Worm (Caenorhabditis elegans): ENCODE data around the gene sto-5.

The sto-5 gene

ce11 chrX:16813148-16813547 is 12.1 kb downstream of the sto-5 start (continued):
- no peak for TF ChIP-seq nhr-27 (tag; optimal IDR thresholded peaks at IDR 0.05)
- TF ChIP-seq let-607 (tag; optimal IDR thresholded peaks at IDR 0.05) = peak in 1 of 2 experiments; percentile 26
- no peak for TF ChIP-seq hlh-12 (tag; optimal IDR thresholded peaks at IDR 0.05)
- TF ChIP-seq nfyb-1 (GFP tag; IDR thresholded peaks at IDR 0.05) = no peak
- no peak for TF ChIP-seq B0019.2 (GFP tag; conservative IDR thresholded peaks at IDR 0.05)
- TF ChIP-seq ceh-91 (GFP tag; IDR thresholded peaks at IDR 0.05) = no peak
- TF ChIP-seq snpc-3.4 (tag; optimal IDR thresholded peaks at IDR 0.05) = no peak
- no peak for TF ChIP-seq fkh-3 (tag; optimal IDR thresholded peaks at IDR 0.05)
- TF ChIP-seq dpl-1 (GFP tag; optimal IDR thresholded peaks at IDR 0.05) = no peak
- no peak for TF ChIP-seq Y56A3A.18 (GFP tag; IDR thresholded peaks at IDR 0.05)
- TF ChIP-seq mel-28 (tag; optimal IDR thresholded peaks at IDR 0.05; ENCODE audit: borderline replicate concordance) = no peak
- no peak for TF ChIP-seq let-526 (GFP tag; IDR thresholded peaks at IDR 0.05)
- TF ChIP-seq B0336.3 (GFP tag; IDR thresholded peaks at IDR 0.05) = no peak
- TF ChIP-seq ceh-40 (GFP tag; IDR thresholded peaks at IDR 0.05) = no peak
- TF ChIP-seq nhr-90 (tag; optimal IDR thresholded peaks at IDR 0.05) = peak; percentile 5

ce11 chrX:16811974-16812373 is 13.3 kb downstream of the sto-5 start:
- TF ChIP-seq zfh-2 (GFP tag; conservative IDR thresholded peaks at IDR 0.05) (0 out of 2 replicates have a peak, but pooled peaks have one; percentile 14), lag-1 (GFP tag; IDR thresholded peaks at IDR 0.05) (no peak)

DNA sequence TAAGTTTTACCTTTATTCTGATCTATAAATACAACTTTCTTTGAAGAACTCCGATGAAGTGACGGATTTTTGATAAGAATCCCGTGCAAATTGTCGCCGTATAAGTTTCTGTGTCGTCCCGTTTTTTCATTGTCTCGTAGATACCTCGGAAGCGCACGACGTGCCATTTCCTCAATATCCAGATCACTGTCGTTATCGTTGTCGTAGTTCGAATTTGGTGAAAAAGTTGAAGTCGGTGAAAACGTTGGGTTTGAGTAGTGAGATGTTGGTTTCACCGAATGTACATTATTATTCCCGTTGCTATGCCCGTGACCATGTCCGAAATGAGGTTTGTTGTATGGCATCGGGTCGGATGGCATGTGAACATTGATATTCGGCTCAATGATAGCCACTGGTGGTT is 15.6 kb downstream of the sto-5 start:
- TF ChIP-seq ets-4 (GFP tag; optimal IDR thresholded peaks at IDR 0.05) (no peak), pbrm-1 (GFP tag; IDR thresholded peaks at IDR 0.05) (no peak), ztf-25 (GFP tag; IDR thresholded peaks at IDR 0.05) (no peak), unc-130 (GFP tag; optimal IDR thresholded peaks at IDR 0.05) (no peak), tlf-1 (GFP tag; optimal IDR thresholded peaks at IDR 0.05) (no peak), bed-1 (GFP tag; IDR thresholded peaks at IDR 0.05) (no peak), F55B11.4 (tag; optimal IDR thresholded peaks at IDR 0.05; ENCODE audit: borderline replicate concordance, insufficient read depth) (no peak), attf-6 (GFP tag; IDR thresholded peaks at IDR 0.05) (no peak), athp-1 (tag; optimal IDR thresholded peaks at IDR 0.05) (no peak)

- TF ChIP-seq rec-8 (tag; optimal IDR thresholded peaks at IDR 0.05) (no peak), egrh-3 (GFP tag; IDR thresholded peaks at IDR 0.05) (peak; percentile 90), Y53F4B.3 (GFP tag; IDR thresholded peaks at IDR 0.05) (no peak), athp-1 (tag; optimal IDR thresholded peaks at IDR 0.05) (no peak), zfh-2 (GFP tag; conservative IDR thresholded peaks at IDR 0.05) (peak; percentile 92), egl-18 (GFP tag; IDR thresholded peaks at IDR 0.05) (no peak), mcd-1 (GFP tag; IDR thresholded peaks at IDR 0.05) (peak; percentile 18; the same call in 1 of the 2 replicates), snpc-1.3 (tag; optimal IDR thresholded peaks at IDR 0.05; ENCODE audit: insufficient read depth) (no peak), dpl-1 (GFP tag; optimal IDR thresholded peaks at IDR 0.05) (no peak), B0261.1 (tag; optimal IDR thresholded peaks at IDR 0.05) (no peak), mel-28 (tag; optimal IDR thresholded peaks at IDR 0.05; ENCODE audit: borderline replicate concordance) (no peak)
Observed at ce11 chrX:16808526-16808925, 16.7 kb downstream of the sto-5 start.
